Fruit fly (Drosophila melanogaster): ENCODE results near the gene Edem1.
A peak's percentile ranks its signal among the peaks of the same experiment; 100 is the strongest.

Edem1 gene

dm6 chrX:1940020-1940419 is 31.4 kb upstream of the Edem1 start, which contains the start of the genes CG3857 and CG3587 (continued):
- peak; percentile 55 to 65 for TF ChIP-seq salr (GFP tag; optimal IDR thresholded peaks at IDR 0.05)
- TF ChIP-seq achi (GFP tag; optimal IDR thresholded peaks at IDR 0.05): peak; percentile 74
- TF ChIP-seq topi (GFP tag; optimal IDR thresholded peaks at IDR 0.05): peak; percentile 81
- TF ChIP-seq CG3919 (GFP tag; optimal IDR thresholded peaks at IDR 0.05): peak; percentile 68
- TF ChIP-seq CG34406 (GFP tag; optimal IDR thresholded peaks at IDR 0.05): peak; percentile 59
- TF ChIP-seq CG10669 (GFP tag; optimal IDR thresholded peaks at IDR 0.05): peak; percentile 60
- peak; percentile 79 for TF ChIP-seq CG32006 (GFP tag; optimal IDR thresholded peaks at IDR 0.05)
- peak; percentile 14 for TF ChIP-seq Hr38 (GFP tag; optimal IDR thresholded peaks at IDR 0.05)

DNA sequence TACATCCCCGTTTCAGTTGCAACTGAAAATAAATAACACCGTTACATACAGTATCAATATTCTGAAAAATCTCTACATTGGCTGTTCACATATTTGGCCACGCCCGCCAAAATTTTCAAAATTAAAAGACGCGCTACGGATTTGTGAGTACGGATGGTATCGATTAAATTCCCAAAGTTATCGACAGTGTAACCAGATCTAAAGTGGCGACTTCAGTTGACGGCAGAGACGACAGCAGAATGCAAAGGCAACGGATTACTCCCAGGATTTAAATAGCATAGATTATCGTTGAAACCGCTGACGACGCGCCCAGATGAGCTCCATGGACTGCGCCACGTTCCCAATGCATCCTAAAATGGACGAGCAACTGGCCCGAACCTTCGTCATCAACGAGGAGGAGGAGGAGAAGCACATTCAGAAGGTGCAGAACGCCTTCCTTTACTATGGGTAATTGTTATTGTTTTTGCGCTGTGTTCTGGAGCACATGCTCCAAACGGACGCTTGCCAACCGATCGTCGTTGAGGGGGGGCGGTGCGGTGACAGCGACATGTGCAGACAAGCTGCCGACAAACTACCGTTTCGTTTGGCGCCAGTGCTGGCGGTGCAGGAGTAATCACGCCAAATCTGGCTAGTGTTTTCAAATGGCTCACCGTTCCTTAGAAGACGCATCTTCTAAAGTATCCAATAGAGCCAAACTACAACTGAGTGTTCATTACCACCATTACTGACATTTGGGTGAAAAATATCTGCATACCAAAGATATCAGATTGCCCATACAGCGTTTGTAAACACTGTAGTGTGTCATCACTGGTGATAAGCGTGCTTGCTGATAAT is 19.1 kb upstream of the Edem1 start, which contains the start of gene CG11596:
Gene CG11596 (plus strand): TSS at position 211 of the 834 bp plus-strand sequence.
- TF ChIP-seq CG1621 (tag; optimal IDR thresholded peaks at IDR 0.05): peak; percentile 89
- TF ChIP-seq fkh (GFP tag; optimal IDR thresholded peaks at IDR 0.05): peak; percentile 58
- no peak for TF ChIP-seq CG9139 (GFP tag; optimal IDR thresholded peaks at IDR 0.05)
- TF ChIP-seq dsx (GFP tag; optimal IDR thresholded peaks at IDR 0.05; ENCODE audit: poor library complexity, severe bottlenecking): peak; percentile 34
- peak; percentile 16 for TF ChIP-seq esn (GFP tag; optimal IDR thresholded peaks at IDR 0.05)
- no peak for TF ChIP-seq pdm3 (GFP tag; optimal IDR thresholded peaks at IDR 0.05)
- TF ChIP-seq svp (GFP tag): peak; percentile 62
- 0 out of 3 replicates have a peak, but pooled peaks have one; percentile 23 for TF ChIP-seq eg (GFP tag; IDR thresholded peaks at IDR 0.05)
- TF ChIP-seq CG8319 (GFP tag; optimal IDR thresholded peaks at IDR 0.05): no peak

- TF ChIP-seq CG3919 (GFP tag; optimal IDR thresholded peaks at IDR 0.05): no peak
- TF ChIP-seq Hr38 (GFP tag; optimal IDR thresholded peaks at IDR 0.05): no peak
- TF ChIP-seq Blimp-1 (GFP tag; optimal IDR thresholded peaks at IDR 0.05): no peak
- TF ChIP-seq CG7368 (GFP tag; optimal IDR thresholded peaks at IDR 0.05): no peak
- peak; percentile 88 for TF ChIP-seq fkh (GFP tag; optimal IDR thresholded peaks at IDR 0.05)
- no peak for TF ChIP-seq Ets21C (GFP tag; optimal IDR thresholded peaks at IDR 0.05)
- no peak for TF ChIP-seq Eip93F (GFP tag; optimal IDR thresholded peaks at IDR 0.05)
- TF ChIP-seq CG3032 (tag; optimal IDR thresholded peaks at IDR 0.05): no peak
- 0 out of 3 replicates have a peak, but pooled peaks have one; percentile 5 for TF ChIP-seq CG6163 (GFP tag; IDR thresholded peaks at IDR 0.05)
- peak; percentile 88 for TF ChIP-seq svp (GFP tag)
- TF ChIP-seq fd59A (GFP tag; optimal IDR thresholded peaks at IDR 0.05): no peak
- TF ChIP-seq CG8319 (GFP tag; optimal IDR thresholded peaks at IDR 0.05): no peak
- no peak for TF ChIP-seq Gug (GFP tag; IDR thresholded peaks at IDR 0.05)
- no peak for TF ChIP-seq CG34406 (GFP tag; optimal IDR thresholded peaks at IDR 0.05)
- no peak for TF ChIP-seq lz (GFP tag; optimal IDR thresholded peaks at IDR 0.05)
- no peak for TF ChIP-seq CG8632 (GFP tag; optimal IDR thresholded peaks at IDR 0.05)
- TF ChIP-seq CG11902 (GFP tag; optimal IDR thresholded peaks at IDR 0.05): no peak
- TF ChIP-seq CG15336 (GFP tag; IDR thresholded peaks at IDR 0.05): no peak
- no peak for TF ChIP-seq esn (GFP tag; optimal IDR thresholded peaks at IDR 0.05)
- no peak for TF ChIP-seq Smox (GFP tag; optimal IDR thresholded peaks at IDR 0.05)
- no peak for TF ChIP-seq vri (GFP tag; optimal IDR thresholded peaks at IDR 0.05)
- no peak for TF ChIP-seq Met (GFP tag; optimal IDR thresholded peaks at IDR 0.05)
- peak; percentile 57 for TF ChIP-seq CG1621 (tag; optimal IDR thresholded peaks at IDR 0.05)
- TF ChIP-seq Sox102F (GFP tag; optimal IDR thresholded peaks at IDR 0.05): no peak
- no peak for TF ChIP-seq CG10669 (GFP tag; optimal IDR thresholded peaks at IDR 0.05)
- TF ChIP-seq Hr39 (GFP tag; optimal IDR thresholded peaks at IDR 0.05): no peak
- no peak for TF ChIP-seq CG6854 (GFP tag; optimal IDR thresholded peaks at IDR 0.05)
These were observed 14.3 kb upstream of the Edem1 start, which contains the start of the genes eIF2Bepsilon and Ocrl for dm6 chrX:1922765-1923501. eIF2Bepsilon (minus strand) TSS chrX:1922874. Ocrl (plus strand) TSS chrX:1922981.

All from whole organism, prepupa.